Comparison of ENCODE assay signal across 1 fruit fly cellular context in the genomic region with DNA sequence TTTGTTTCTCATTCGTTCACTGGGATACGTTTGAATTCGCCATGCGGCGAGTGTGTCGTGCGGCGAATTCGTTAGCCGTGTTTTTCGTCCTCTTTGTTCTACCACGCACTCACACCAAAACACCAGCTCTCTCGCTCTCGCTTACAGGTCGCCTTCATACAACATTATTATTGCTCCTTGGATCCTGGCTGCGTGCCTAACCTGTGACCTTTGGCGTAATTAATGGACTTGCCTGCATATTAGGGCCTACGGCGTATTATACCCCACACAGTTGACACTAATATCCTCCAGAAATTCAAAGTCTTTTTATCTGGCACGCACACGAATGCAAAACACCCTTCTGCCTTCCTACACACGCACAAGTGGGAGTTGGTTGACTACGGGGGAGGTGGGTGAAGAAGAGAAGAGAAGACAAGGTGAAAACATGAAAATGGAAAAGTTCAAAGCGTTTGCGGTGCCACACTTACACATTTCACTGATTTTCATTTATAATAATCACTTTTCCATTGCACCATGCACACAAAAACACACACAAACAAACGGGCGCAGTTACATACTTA.
TF ChIP-seq lines count a peak whose summit lies in the region.

No protein-coding gene starts in this region.

TF ChIP-seq in whole organism, embryonic, 481 proteins besides CTCF, POLR2A, EP300 and RAD21 (continued from another document):
- TF ChIP-seq CG33557 (GFP tag; optimal IDR thresholded peaks at IDR 0.05; lab: Kevin White, UChicago) = no peak
- no peak for TF ChIP-seq bsh (GFP tag; optimal IDR thresholded peaks at IDR 0.05; lab: Kevin White, UChicago)
TF ChIP-seq in whole organism, embryonic: peak in this region for 12.
